Worm (Caenorhabditis elegans) whole organism, L4 larva: Measurements from ENCODE around the gene moe-3.
A peak's percentile ranks its signal among the peaks of the same experiment; 100 is the strongest.

Experiments
- F10B5.3 ChIP-seq: sonication (generic microtip); optimal IDR thresholded peaks from 2 replicates; lab custom pipeline; 2016; ENCODE audit warnings: mild to moderate bottlenecking, missing genetic modification characterization, missing compliant biosample characterization
- F44E2.7 ChIP-seq: fragments of 200-800 bp; sonication (Bioruptor generic); IDR thresholded peaks from 2 replicates; pipeline ENCODE4 v2.1.2; 2022; ENCODE audit warnings: missing genetic modification characterization, missing compliant biosample characterization
- F49E8.2 ChIP-seq: sonication (generic microtip); optimal IDR thresholded peaks from 2 replicates; lab custom pipeline; 2016; ENCODE audit warnings: missing compliant biosample characterization, mild to moderate bottlenecking, missing genetic modification characterization, borderline replicate concordance
- T20F7.1 ChIP-seq: fragments of 200-800 bp; sonication (Bioruptor generic); optimal IDR thresholded peaks from 2 replicates; lab custom pipeline; 2018; ENCODE audit warnings: mild to moderate bottlenecking, missing genetic modification characterization, missing compliant biosample characterization
- T26A8.4 ChIP-seq: fragments of 200-800 bp; sonication (Bioruptor generic); IDR thresholded peaks from 2 replicates; pipeline ENCODE4 v1.3.6; 2022; ENCODE audit warnings: missing genetic modification characterization, missing compliant biosample characterization
- Y105C5A.15 ChIP-seq: fragments of 200-800 bp; sonication (Bioruptor generic); IDR thresholded peaks from 2 replicates; pipeline ENCODE4 v1.3.6; 2022; ENCODE audit warnings: missing genetic modification characterization, missing compliant biosample characterization
- Y48G9A.11 ChIP-seq: fragments of 200-800 bp; sonication (Bioruptor generic); IDR thresholded peaks from 2 replicates; pipeline ENCODE4 v1.3.6; 2022; ENCODE audit warnings: missing genetic modification reagents, missing genetic modification characterization, missing compliant biosample characterization
- ZK546.5 ChIP-seq, 2 experiments: sonication (generic microtip); optimal IDR thresholded peaks; 2 replicates each; lab custom pipeline; 2017; ENCODE audit warnings: missing biosample characterization in 2 of 2, missing genetic modification characterization in 2 of 2
- ama-1 ChIP-seq: fragments of 150-350 bp; optimal IDR thresholded peaks from 2 replicates; lab custom pipeline; 2014; ENCODE audit warnings: inconsistent platforms, mixed read lengths
- attf-4 ChIP-seq: sonication (generic microtip); optimal IDR thresholded peaks from 3 replicates; lab custom pipeline; 2017; ENCODE audit warnings: missing biosample characterization, missing genetic modification characterization
- ceh-28 ChIP-seq: fragments of 150-350 bp; optimal IDR thresholded peaks from 2 replicates; lab custom pipeline; 2014; ENCODE audit warnings: missing biosample characterization, missing genetic modification reagents, missing genetic modification characterization
- ceh-44 ChIP-seq: fragments of 200-800 bp; sonication (Bioruptor generic); IDR thresholded peaks from 2 replicates; pipeline ENCODE4 v1.3.6; 2022; ENCODE audit warnings: missing genetic modification reagents, missing genetic modification characterization, missing compliant biosample characterization
- ceh-82 ChIP-seq: sonication (generic microtip); optimal IDR thresholded peaks from 2 replicates; lab custom pipeline; 2017; ENCODE audit warnings: missing biosample characterization, missing genetic modification characterization
- ces-1 ChIP-seq: fragments of 150-350 bp; sonication (generic microtip); optimal IDR thresholded peaks from 4 replicates; lab custom pipeline; 2014; ENCODE audit warnings: missing biosample characterization, missing genetic modification reagents, missing genetic modification characterization
- cey-2 ChIP-seq: sonication (generic microtip); optimal IDR thresholded peaks from 3 replicates; lab custom pipeline; 2017; ENCODE audit warnings: missing genetic modification characterization, mild to moderate bottlenecking, missing compliant biosample characterization, antibody characterized with exemption, borderline replicate concordance; ENCODE audit not compliant: insufficient read depth
- ctbp-1 ChIP-seq: fragments of 200-800 bp; sonication (Bioruptor generic); IDR thresholded peaks from 2 replicates; pipeline ENCODE4 v1.3.6; 2022; ENCODE audit warnings: missing genetic modification reagents, missing genetic modification characterization, missing compliant biosample characterization
- daf-12 ChIP-seq: fragments of 150-350 bp; optimal IDR thresholded peaks from 2 replicates; lab custom pipeline; 2014; ENCODE audit warnings: missing biosample characterization, missing genetic modification reagents, missing genetic modification characterization
- daf-16 ChIP-seq, 3 experiments: sonication (generic microtip); optimal IDR thresholded peaks; 2 replicates each; lab custom pipeline; 2016 to 2017; ENCODE audit warnings: missing genetic modification characterization in 3 of 3, missing genetic modification reagents in 3 of 3, mild to moderate bottlenecking in 2 of 3, missing compliant biosample characterization in 2 of 3, missing biosample characterization in 1 of 3, moderate library complexity in 1 of 3
- daf-19 ChIP-seq: fragments of 200-800 bp; sonication (Bioruptor generic); conservative IDR thresholded peaks from 2 replicates; pipeline ENCODE4 v1.3.6; 2022; ENCODE audit warnings: missing genetic modification characterization, missing compliant biosample characterization
- daf-8 ChIP-seq: fragments of 200-800 bp; sonication (Bioruptor generic); IDR thresholded peaks from 2 replicates; pipeline ENCODE4 v1.3.6; 2022; ENCODE audit warnings: missing genetic modification characterization, missing compliant biosample characterization
- dmd-9 ChIP-seq: fragments of 200-800 bp; sonication (Bioruptor generic); IDR thresholded peaks from 2 replicates; pipeline ENCODE4 v1.3.6; 2022; ENCODE audit warnings: missing genetic modification reagents, missing genetic modification characterization, missing compliant biosample characterization
- duxl-1 ChIP-seq: sonication (generic microtip); optimal IDR thresholded peaks from 2 replicates; lab custom pipeline; 2016; ENCODE audit warnings: mild to moderate bottlenecking, missing genetic modification characterization, moderate library complexity, missing compliant biosample characterization; ENCODE audit not compliant: poor library complexity
- egl-43 ChIP-seq: fragments of 200-800 bp; sonication (Bioruptor generic); IDR thresholded peaks from 2 replicates; pipeline ENCODE4 v1.3.6; 2022; ENCODE audit warnings: missing genetic modification reagents, missing genetic modification characterization, missing compliant biosample characterization
- fkh-10 ChIP-seq: fragments of 150-350 bp; optimal IDR thresholded peaks from 2 replicates; lab custom pipeline; 2014; ENCODE audit warnings: missing biosample characterization, missing genetic modification reagents, missing genetic modification characterization
- hlh-11 ChIP-seq: fragments of 200-800 bp; sonication (Bioruptor generic); optimal IDR thresholded peaks from 2 replicates; lab custom pipeline; 2018; ENCODE audit warnings: mild to moderate bottlenecking, missing genetic modification characterization, missing compliant biosample characterization
- jun-1 ChIP-seq: fragments of 150-350 bp; optimal IDR thresholded peaks from 2 replicates; lab custom pipeline; 2014; ENCODE audit warnings: missing biosample characterization, missing genetic modification reagents, missing genetic modification characterization
- lin-1 ChIP-seq: fragments of 200-800 bp; sonication (Bioruptor generic); IDR thresholded peaks from 2 replicates; pipeline ENCODE4 v1.3.6; 2022; ENCODE audit warnings: missing genetic modification reagents, missing genetic modification characterization, missing compliant biosample characterization
- lin-13 ChIP-seq: fragments of 150-350 bp; optimal IDR thresholded peaks from 2 replicates; lab custom pipeline; 2014; ENCODE audit warnings: missing biosample characterization, missing genetic modification reagents, missing genetic modification characterization
- lin-15B ChIP-seq: fragments of 150-350 bp; sonication (generic microtip); optimal IDR thresholded peaks from 3 replicates; lab custom pipeline; 2014; ENCODE audit warnings: missing biosample characterization, missing genetic modification characterization
- lin-29 ChIP-seq: fragments of 200-800 bp; sonication (Bioruptor generic); IDR thresholded peaks from 2 replicates; pipeline ENCODE4 v1.3.6; 2022; ENCODE audit warnings: missing genetic modification reagents, missing genetic modification characterization, missing compliant biosample characterization
- lin-38 ChIP-seq: fragments of 200-800 bp; sonication (Bioruptor generic); IDR thresholded peaks from 2 replicates; pipeline ENCODE4 v1.3.6; 2022; ENCODE audit warnings: missing genetic modification reagents, missing genetic modification characterization, missing compliant biosample characterization
- madf-9 ChIP-seq: fragments of 200-800 bp; sonication (Bioruptor generic); conservative IDR thresholded peaks from 2 replicates; pipeline ENCODE4 v1.3.6; 2022; ENCODE audit warnings: missing genetic modification reagents, missing genetic modification characterization, missing compliant biosample characterization
- mdt-29 ChIP-seq: fragments of 200-800 bp; sonication (Bioruptor generic); IDR thresholded peaks from 2 replicates; pipeline ENCODE4 v1.3.6; 2022; ENCODE audit warnings: missing genetic modification reagents, missing genetic modification characterization, missing compliant biosample characterization
- mep-1 ChIP-seq: fragments of 150-350 bp; sonication (generic microtip); optimal IDR thresholded peaks from 3 replicates; lab custom pipeline; 2014; ENCODE audit warnings: missing biosample characterization, missing genetic modification characterization
- nhr-102 ChIP-seq: sonication (generic microtip); optimal IDR thresholded peaks from 2 replicates; lab custom pipeline; 2016; ENCODE audit warnings: mild to moderate bottlenecking, missing genetic modification characterization, moderate library complexity, missing compliant biosample characterization
- nhr-11 ChIP-seq: fragments of 150-350 bp; optimal IDR thresholded peaks from 2 replicates; lab custom pipeline; 2014; ENCODE audit warnings: missing biosample characterization, missing genetic modification characterization
- nhr-237 ChIP-seq: sonication (generic microtip); optimal IDR thresholded peaks from 2 replicates; lab custom pipeline; 2017; ENCODE audit warnings: missing biosample characterization, missing genetic modification characterization
- nhr-48 ChIP-seq: sonication (generic microtip); optimal IDR thresholded peaks from 2 replicates; lab custom pipeline; 2016; ENCODE audit warnings: mild to moderate bottlenecking, missing genetic modification characterization, missing compliant biosample characterization
- nhr-6 ChIP-seq: fragments of 150-350 bp; optimal IDR thresholded peaks from 2 replicates; lab custom pipeline; 2014; ENCODE audit warnings: missing biosample characterization, missing genetic modification characterization
- nhr-76 ChIP-seq: fragments of 150-350 bp; optimal IDR thresholded peaks from 2 replicates; lab custom pipeline; 2014; ENCODE audit warnings: missing biosample characterization, missing genetic modification characterization
- nhr-77 ChIP-seq: fragments of 150-350 bp; optimal IDR thresholded peaks from 2 replicates; lab custom pipeline; 2014; ENCODE audit warnings: missing biosample characterization, missing genetic modification characterization
- php-3 ChIP-seq: fragments of 200-800 bp; sonication (Bioruptor generic); IDR thresholded peaks from 2 replicates; pipeline ENCODE4 v1.3.6; 2022; ENCODE audit warnings: missing genetic modification reagents, missing genetic modification characterization, missing compliant biosample characterization
- rbr-2 ChIP-seq: sonication (generic microtip); optimal IDR thresholded peaks from 2 replicates; lab custom pipeline; 2016; ENCODE audit warnings: missing genotype, missing genetic modification characterization, missing compliant biosample characterization
- set-16 ChIP-seq: fragments of 200-800 bp; sonication (Bioruptor generic); IDR thresholded peaks from 2 replicates; pipeline ENCODE4 v1.3.6; 2022; ENCODE audit warnings: missing genetic modification reagents, missing genetic modification characterization, missing compliant biosample characterization
- snpc-4 ChIP-seq: fragments of 150-350 bp; optimal IDR thresholded peaks from 2 replicates; lab custom pipeline; 2014; ENCODE audit warnings: missing biosample characterization, missing genetic modification characterization
- spr-1 ChIP-seq: sonication (generic microtip); optimal IDR thresholded peaks from 2 replicates; lab custom pipeline; 2016; ENCODE audit warnings: mild to moderate bottlenecking, missing genetic modification characterization, missing compliant biosample characterization
- vab-7 ChIP-seq: fragments of 200-800 bp; sonication (Bioruptor generic); IDR thresholded peaks from 2 replicates; pipeline ENCODE4 v1.3.6; 2022; ENCODE audit warnings: missing genetic modification reagents, missing genetic modification characterization, missing compliant biosample characterization
- zag-1 ChIP-seq: fragments of 150-350 bp; optimal IDR thresholded peaks from 2 replicates; lab custom pipeline; 2014; ENCODE audit warnings: missing biosample characterization, missing genetic modification characterization
- zfp-2 ChIP-seq: sonication (generic microtip); optimal IDR thresholded peaks from 2 replicates; lab custom pipeline; 2016; ENCODE audit warnings: mild to moderate bottlenecking, missing genetic modification characterization, missing compliant biosample characterization
- zip-11 ChIP-seq: fragments of 200-800 bp; sonication (Bioruptor generic); IDR thresholded peaks from 2 replicates; pipeline ENCODE4 v1.3.6; 2022; ENCODE audit warnings: missing genetic modification characterization, missing compliant biosample characterization
- ztf-11 ChIP-seq: fragments of 150-350 bp; optimal IDR thresholded peaks from 2 replicates; lab custom pipeline; 2014; ENCODE audit warnings: missing biosample characterization, missing genetic modification characterization

Gene moe-3

DNA sequence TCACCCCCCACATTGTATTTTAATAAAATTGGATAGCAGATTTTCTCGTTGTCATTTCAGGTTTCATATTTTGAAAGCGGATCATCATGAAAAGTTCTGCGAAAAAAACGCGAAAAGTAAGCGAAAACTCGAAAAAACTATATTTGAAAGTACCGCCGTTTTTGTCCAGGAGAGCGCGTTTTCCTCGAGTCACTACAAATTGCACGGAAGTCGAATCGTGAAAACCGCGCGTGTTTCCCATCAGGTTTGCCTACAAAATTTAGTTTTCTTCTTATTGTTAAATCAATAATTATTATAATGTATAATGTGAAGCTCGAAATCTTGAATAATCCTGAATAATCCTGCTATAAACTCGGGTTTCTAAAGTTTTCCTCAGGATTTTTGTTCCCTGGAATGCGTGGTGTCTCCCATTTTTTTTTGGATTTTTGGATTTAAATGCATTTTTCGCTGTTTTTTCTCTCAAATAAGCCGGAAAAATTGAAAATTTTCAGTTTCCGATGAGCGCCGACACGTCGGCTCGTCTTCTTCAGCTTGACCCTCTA is 34.2 kb upstream of the moe-3 start, which contains the start of gene btf-1 (continued):
- no peak for TF ChIP-seq F49E8.2
- TF ChIP-seq ceh-44 (GFP tag; lab: Robert Waterston, UW), result no peak
- peak; percentile 61 for TF ChIP-seq nhr-102 (tag; lab: Kevin White, UChicago)
- no peak for TF ChIP-seq T20F7.1
- TF ChIP-seq attf-4 (tag; lab: Kevin White, UChicago), result no peak
- TF ChIP-seq egl-43 (GFP tag; lab: Robert Waterston, UW), result 0 out of 2 replicates have a peak, but pooled peaks have one; percentile 38
- TF ChIP-seq fkh-10 (GFP tag; lab: Kevin White, UChicago), result peak; percentile 61
- TF ChIP-seq lin-29 (GFP tag; lab: Robert Waterston, UW), result no peak
- TF ChIP-seq mep-1 (tag; lab: Kevin White, UChicago), result peak; percentile 86
- no peak for TF ChIP-seq zfp-2 (tag; lab: Kevin White, UChicago)
- TF ChIP-seq mdt-29, result no peak
- TF ChIP-seq ama-1, result peak; percentile 96
- no peak for TF ChIP-seq vab-7 (GFP tag; lab: Robert Waterston, UW)
- peak; percentile 54 for TF ChIP-seq nhr-77
- TF ChIP-seq nhr-11, result peak; percentile 52
- TF ChIP-seq ces-1 (GFP tag; lab: Kevin White, UChicago), result no peak
- TF ChIP-seq hlh-11 (tag; lab: Kevin White, UChicago), result peak; percentile 60
- peak; percentile 16 for TF ChIP-seq snpc-4 (tag; lab: Kevin White, UChicago)
- TF ChIP-seq daf-19, result no peak
- peak; percentile 50; the same call in 1 of the 2 replicates for TF ChIP-seq dmd-9
- TF ChIP-seq madf-9 (GFP tag; lab: Robert Waterston, UW), result 0 out of 2 replicates have a peak, but pooled peaks have one; percentile 4
- TF ChIP-seq lin-1, result no peak
- no peak for TF ChIP-seq set-16
- TF ChIP-seq daf-8 (GFP tag; lab: Robert Waterston, UW), result no peak
- TF ChIP-seq ceh-82 (tag; lab: Kevin White, UChicago), result no peak
- no peak for TF ChIP-seq ceh-28 (tag; lab: Kevin White, UChicago)
- TF ChIP-seq ZK546.5 (tag; optimal IDR thresholded peaks at IDR 0.05; lab: Kevin White, UChicago), result no peak
- peak; percentile 21 for TF ChIP-seq nhr-48 (tag; lab: Kevin White, UChicago)
- TF ChIP-seq lin-13 (GFP tag; lab: Kevin White, UChicago), result peak; percentile 43
- TF ChIP-seq zag-1 (tag; lab: Kevin White, UChicago), result no peak
- 0 out of 2 replicates have a peak, but pooled peaks have one; percentile 32 for TF ChIP-seq php-3 (GFP tag; lab: Robert Waterston, UW)
- TF ChIP-seq cey-2, result no peak
- TF ChIP-seq zip-11 (GFP tag; lab: Robert Waterston, UW), result no peak
- no peak for TF ChIP-seq ztf-11 (tag; lab: Kevin White, UChicago)
- peak; percentile 80 for TF ChIP-seq F10B5.3 (tag; lab: Kevin White, UChicago)
- no peak for TF ChIP-seq nhr-237
- TF ChIP-seq rbr-2 (tag; lab: Kevin White, UChicago), result peak; percentile 76
- TF ChIP-seq daf-12 (tag; lab: Kevin White, UChicago), result no peak
- peak in 1 of 2 experiments; percentile 15 for TF ChIP-seq daf-16 (GFP tag; optimal IDR thresholded peaks at IDR 0.05; lab: Kevin White, UChicago)
- peak; percentile 65 for TF ChIP-seq daf-16 (tag; optimal IDR thresholded peaks at IDR 0.05; lab: Kevin White, UChicago)
- peak; percentile 55 for TF ChIP-seq spr-1
- peak; percentile 78 for TF ChIP-seq duxl-1 (tag; lab: Kevin White, UChicago)
- peak; percentile 27; the same call in 1 of the 2 replicates for TF ChIP-seq Y48G9A.11 (GFP tag; lab: Robert Waterston, UW)
- TF ChIP-seq F44E2.7, result no peak
- TF ChIP-seq jun-1, result peak; percentile 55
- TF ChIP-seq Y105C5A.15, result 0 out of 2 replicates have a peak, but pooled peaks have one; percentile 12
- peak; percentile 69 for TF ChIP-seq T26A8.4 (GFP tag; lab: Robert Waterston, UW)
- peak; percentile 0 for TF ChIP-seq lin-15B (tag; lab: Kevin White, UChicago)
- TF ChIP-seq nhr-76 (tag; lab: Kevin White, UChicago), result no peak
- TF ChIP-seq ctbp-1 (GFP tag; lab: Robert Waterston, UW), result no peak
- peak; percentile 94 for TF ChIP-seq lin-38
- peak; percentile 16 for TF ChIP-seq nhr-6 (tag; lab: Kevin White, UChicago)
